Fruit fly (Drosophila melanogaster) S2 (cell line): ENCODE measurements around the gene Yp3.

Experiments
- CG8478 ChIP-seq: fragments of >200 bp; optimal IDR thresholded peaks from 2 replicates; lab custom pipeline; 2018
- CTCF ChIP-seq, 2 experiments: fragments of >200 bp; optimal IDR thresholded peaks; 2 replicates each; lab custom pipeline; 2018

Yp3 gene

DNA sequence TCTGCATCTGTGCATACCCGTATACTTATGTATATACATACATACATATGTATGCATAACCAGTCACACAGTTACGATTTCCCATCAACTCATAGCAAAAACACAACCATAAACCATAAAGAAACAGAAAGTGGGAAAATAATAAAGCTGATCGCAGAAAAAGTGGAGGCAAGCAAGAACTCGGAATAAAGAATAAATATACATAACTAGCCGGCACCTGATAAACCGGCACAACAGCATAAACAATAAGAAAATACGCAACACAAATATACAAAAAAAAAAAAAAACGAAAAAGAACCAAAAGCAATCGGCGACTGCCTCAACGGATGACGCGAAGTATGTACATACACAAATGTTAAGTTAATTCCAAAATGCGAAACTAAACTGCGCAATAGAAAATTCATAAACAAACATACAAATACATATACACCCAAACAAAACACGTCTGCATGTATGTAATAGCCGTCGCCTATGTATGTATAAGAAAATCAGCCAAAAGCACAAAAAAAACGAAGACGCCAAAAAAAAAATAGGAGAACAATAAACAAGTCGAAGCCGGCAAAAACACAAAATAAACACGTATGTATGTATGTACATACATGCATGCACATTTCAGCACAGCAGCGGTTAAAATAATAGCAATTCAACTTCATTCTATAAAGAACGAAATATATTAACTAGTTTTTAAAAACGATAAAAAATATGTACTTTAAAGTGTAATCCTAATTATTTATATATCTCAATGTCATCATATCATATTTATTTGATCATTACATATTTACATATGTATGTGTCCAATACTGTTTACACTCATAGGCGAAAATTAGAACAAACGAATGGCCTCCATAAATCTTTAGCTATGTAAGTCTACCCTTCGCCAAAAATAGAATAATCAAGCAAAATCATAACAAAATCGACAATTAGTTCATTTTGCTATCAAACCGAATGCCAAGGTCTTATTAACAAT is 10.2 kb upstream of the Yp3 start:
- TF ChIP-seq CTCF (optimal IDR thresholded peaks at IDR 0.05; lab: Kevin White, UChicago) = no peak
- no peak for TF ChIP-seq CG8478 (lab: Kevin White, UChicago)

dm6 chrX:13749873-13750241 is 9.5 kb upstream of the Yp3 start:
- TF ChIP-seq CTCF (optimal IDR thresholded peaks at IDR 0.05; lab: Kevin White, UChicago) (no peak), CG8478 (lab: Kevin White, UChicago) (no peak)

DNA sequence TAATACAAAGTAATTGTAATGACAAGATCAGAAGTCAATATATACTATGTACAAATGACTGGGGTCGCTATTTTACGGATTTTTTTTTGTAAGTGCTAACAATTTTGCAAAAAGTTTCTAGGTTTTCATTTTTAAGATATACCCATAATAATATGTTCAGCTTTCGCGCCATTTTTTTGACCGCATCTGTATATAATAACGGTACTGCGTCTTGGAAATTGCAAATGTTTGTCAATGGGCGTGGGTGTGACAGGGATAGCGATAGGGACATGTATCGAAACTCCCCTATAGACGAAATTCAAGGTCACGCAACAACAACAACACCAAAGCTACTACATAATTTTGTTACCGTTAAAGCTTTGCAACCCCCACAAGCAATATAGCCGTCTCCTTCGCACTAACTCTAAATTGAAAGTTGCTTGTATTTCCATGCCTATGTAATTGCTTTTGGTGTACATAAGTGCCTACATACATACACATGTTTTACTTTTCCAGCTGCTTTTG is 6.8 kb upstream of the Yp3 start:
- no peak for TF ChIP-seq CG8478 (lab: Kevin White, UChicago)
- TF ChIP-seq CTCF (optimal IDR thresholded peaks at IDR 0.05; lab: Kevin White, UChicago) = no peak

- no peak for TF ChIP-seq CTCF (optimal IDR thresholded peaks at IDR 0.05; lab: Kevin White, UChicago)
- TF ChIP-seq CG8478 (lab: Kevin White, UChicago) = no peak
Observed at dm6 chrX:13753101-13753758, 6.1 kb upstream of the Yp3 start.

DNA sequence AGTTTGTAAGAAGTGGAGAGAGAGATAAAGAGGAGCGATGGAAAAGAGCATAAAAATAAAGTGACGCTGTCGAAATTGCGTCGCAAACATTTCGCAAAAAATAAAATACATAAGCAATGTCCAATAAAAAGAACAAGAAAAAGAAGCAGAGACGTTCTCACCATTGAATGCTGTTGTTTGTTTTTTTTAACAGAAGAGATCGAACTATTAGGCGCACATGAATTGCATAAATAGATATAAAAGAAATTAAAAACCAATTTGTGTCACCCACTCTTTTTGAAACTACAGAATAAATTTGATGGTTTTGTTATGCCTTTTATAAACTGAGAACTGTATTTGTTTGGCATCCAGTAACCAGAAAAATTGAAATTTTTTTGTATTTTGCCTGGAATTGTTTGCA is 5.6 kb upstream of the Yp3 start:
- TF ChIP-seq CG8478 (lab: Kevin White, UChicago) (no peak), CTCF (optimal IDR thresholded peaks at IDR 0.05; lab: Kevin White, UChicago) (no peak)

DNA sequence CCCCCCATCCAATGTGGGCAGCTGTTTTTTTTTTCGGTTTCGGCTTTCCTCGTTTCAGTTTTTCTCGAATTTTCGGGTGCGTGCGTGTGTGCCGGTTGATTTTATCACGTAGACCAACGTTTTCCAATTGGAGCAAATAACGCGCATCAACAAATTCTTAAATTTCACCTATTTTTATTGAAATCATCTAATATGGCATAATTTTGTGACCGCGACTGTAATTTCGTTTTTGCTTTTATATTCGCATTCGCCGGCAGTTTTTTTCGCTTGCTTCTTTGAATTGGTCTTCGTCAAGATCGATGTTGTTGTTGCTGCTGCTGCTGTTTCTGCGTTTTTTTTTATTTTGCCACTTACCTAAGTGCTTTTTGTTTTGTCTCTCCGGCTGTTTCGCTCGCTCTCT is 4.9 kb upstream of the Yp3 start:
- no peak for TF ChIP-seq CG8478 (lab: Kevin White, UChicago)

dm6 chrX:13755152-13755557 is 4.2 kb upstream of the Yp3 start, which contains the start of gene Pdcd4:
Pdcd4 (minus strand) TSS chrX:13755406.
- no peak for TF ChIP-seq CTCF (optimal IDR thresholded peaks at IDR 0.05; lab: Kevin White, UChicago)

dm6 chrX:13756776-13757312 is 2.5 kb upstream of the Yp3 start, which contains the start of the genes CG32625 and Rtc1:
CG32625 (minus strand) TSS chrX:13756826.
Rtc1 (plus strand) TSS chrX:13757179.
- TF ChIP-seq CTCF (optimal IDR thresholded peaks at IDR 0.05; lab: Kevin White, UChicago) (no peak), CG8478 (lab: Kevin White, UChicago) (no peak)

dm6 chrX:13761762-13762371 is 2.5 kb downstream of the Yp3 start:
- TF ChIP-seq CTCF (optimal IDR thresholded peaks at IDR 0.05; lab: Kevin White, UChicago) (no peak), CG8478 (lab: Kevin White, UChicago) (no peak)

dm6 chrX:13762372-13762883 is 3.1 kb downstream of the Yp3 start, which contains the start of gene rdgB:
rdgB (plus strand) TSS chrX:13762752.
- TF ChIP-seq CG8478 (lab: Kevin White, UChicago) (no peak), CTCF (optimal IDR thresholded peaks at IDR 0.05; lab: Kevin White, UChicago) (no peak)

- TF ChIP-seq CTCF (optimal IDR thresholded peaks at IDR 0.05; lab: Kevin White, UChicago) (no peak), CG8478 (lab: Kevin White, UChicago) (no peak)
Observed at dm6 chrX:13764397-13765119, 5.2 kb downstream of the Yp3 start.

DNA sequence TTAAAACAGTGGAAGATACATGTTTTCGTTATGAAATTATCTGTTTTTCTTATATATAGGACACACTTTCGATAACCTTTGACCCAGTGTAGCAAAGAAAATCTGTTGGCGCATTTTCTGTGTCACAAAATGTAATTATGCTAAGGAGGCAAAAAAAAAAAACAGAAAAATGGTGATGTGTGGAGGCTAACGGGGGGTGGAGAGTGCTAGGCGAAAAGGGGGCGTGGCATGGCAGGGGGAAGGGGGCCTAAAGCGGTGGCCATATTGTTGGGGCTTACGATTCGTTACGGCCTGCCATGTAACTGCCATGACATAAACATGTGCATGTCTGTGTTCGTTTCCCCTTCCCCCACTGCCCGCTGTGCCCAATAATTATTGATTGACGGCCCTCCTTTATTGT is 5.9 kb downstream of the Yp3 start:
- no peak for TF ChIP-seq CTCF (optimal IDR thresholded peaks at IDR 0.05; lab: Kevin White, UChicago)
- TF ChIP-seq CG8478 (lab: Kevin White, UChicago) = no peak

DNA sequence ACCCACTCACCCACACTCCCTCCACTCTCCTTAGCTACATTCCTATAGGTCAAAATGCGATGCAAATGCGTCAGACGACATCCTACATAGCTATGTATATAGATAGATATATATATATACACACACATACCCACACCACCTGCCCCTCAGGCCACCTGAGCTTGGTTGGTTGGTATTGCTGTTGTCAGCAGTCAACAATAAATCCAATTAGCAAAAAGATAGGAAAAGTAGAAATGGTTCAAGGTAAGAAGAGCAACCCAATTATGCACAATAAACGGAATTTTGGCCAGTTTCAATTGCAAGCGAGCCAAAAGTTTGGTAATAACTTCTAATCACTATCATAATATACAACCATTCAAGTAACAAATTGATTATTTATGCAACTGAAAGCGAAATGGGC is 7.1 kb downstream of the Yp3 start:
- TF ChIP-seq CG8478 (lab: Kevin White, UChicago) = no peak

- TF ChIP-seq CTCF (optimal IDR thresholded peaks at IDR 0.05; lab: Kevin White, UChicago) = no peak
- TF ChIP-seq CG8478 (lab: Kevin White, UChicago) = no peak
Observed at dm6 chrX:13770768-13771167, 11.4 kb downstream of the Yp3 start.
